Worm (Caenorhabditis elegans): Measurements from ENCODE around the gene D2023.6.

- no peak for TF ChIP-seq nhr-237 (tag; optimal IDR thresholded peaks at IDR 0.05)
- TF ChIP-seq lsy-2 (tag; optimal IDR thresholded peaks at IDR 0.05), result no peak
- TF ChIP-seq unc-62 (GFP tag; optimal IDR thresholded peaks at IDR 0.05), result no peak
- TF ChIP-seq cnd-1 (tag; optimal IDR thresholded peaks at IDR 0.05), result no peak
- TF ChIP-seq ceh-43 (GFP tag; optimal IDR thresholded peaks at IDR 0.05), result no peak
- no peak for TF ChIP-seq ces-1 (GFP tag; optimal IDR thresholded peaks at IDR 0.05)
- TF ChIP-seq sem-2 (GFP tag; optimal IDR thresholded peaks at IDR 0.05), result no peak
- TF ChIP-seq ztf-11 (tag; optimal IDR thresholded peaks at IDR 0.05), result no peak
- no peak for TF ChIP-seq nhr-28 (tag; optimal IDR thresholded peaks at IDR 0.05)
- TF ChIP-seq unc-39 (tag; optimal IDR thresholded peaks at IDR 0.05), result no peak
- no peak for TF ChIP-seq snpc-4 (tag; optimal IDR thresholded peaks at IDR 0.05)
- TF ChIP-seq elt-3 (tag; optimal IDR thresholded peaks at IDR 0.05), result no peak
Observed at ce11 chrV:11843678-11844366, 16.7 kb downstream of the D2023.6 start, which contains the start of gene nphp-4.

Measured in whole organism, mixed stage, embryonic.